Worm (Caenorhabditis elegans): Measurements from ENCODE around the gene F16B4.4.

DNA sequence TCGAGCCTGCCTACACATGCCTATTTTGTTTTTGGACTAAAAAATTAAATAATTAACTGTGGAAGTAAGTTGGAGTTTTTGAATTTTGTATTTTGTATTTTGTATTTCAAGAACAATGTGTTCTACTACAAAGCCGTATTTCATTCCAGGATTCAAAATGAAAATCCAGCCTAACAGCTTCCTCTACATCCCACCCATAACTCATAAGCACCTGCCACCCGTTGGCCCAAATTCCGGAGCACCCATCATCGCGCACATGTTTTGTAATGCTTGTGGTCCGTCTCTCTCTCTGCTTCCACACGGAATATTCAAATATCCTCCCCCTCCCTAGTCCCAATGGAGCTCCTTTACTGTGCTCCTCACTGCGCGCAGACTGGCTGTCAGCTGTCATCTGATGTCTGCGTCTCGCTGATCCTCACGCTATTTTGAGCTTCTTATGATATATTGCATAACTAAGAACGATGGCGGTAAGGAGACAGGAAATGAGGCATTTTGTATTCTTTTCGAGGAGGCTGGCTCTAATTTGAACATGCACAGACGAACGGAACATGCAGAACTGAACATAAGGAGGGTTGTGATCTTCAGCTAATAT lies 18.2 kb upstream of the F16B4.4 start:
- TF ChIP-seq hmg-1.1 (GFP tag; IDR thresholded peaks at IDR 0.05) (no peak), unc-62 (GFP tag; optimal IDR thresholded peaks at IDR 0.05 in 1 of 2) (peak in 1 of 2 experiments; percentile 91), unc-62 (tag; optimal IDR thresholded peaks at IDR 0.05) (no peak), ZK546.5 (tag; optimal IDR thresholded peaks at IDR 0.05) (no peak), ces-1 (GFP tag; optimal IDR thresholded peaks at IDR 0.05) (no peak), vab-7 (GFP tag; IDR thresholded peaks at IDR 0.05) (no peak), daf-12 (tag; optimal IDR thresholded peaks at IDR 0.05) (no peak)

Measured in whole organism, L4 larva.